Fruit fly (Drosophila melanogaster) whole organism, embryonic: ENCODE measurements around the gene Polr1C.

Source experiments
- Awh ChIP-seq: fragments of 200-800 bp; sonication (Bioruptor generic); IDR thresholded peaks from 2 replicates; pipeline ENCODE4, ENCODE4 v1.3.6; 2022; ENCODE audit warnings: missing biosample characterization, missing genetic modification characterization
- BtbVII ChIP-seq: fragments of 200-800 bp; sonication (Bioruptor generic); optimal IDR thresholded peaks from 3 replicates; lab custom pipeline; 2017; ENCODE audit warnings: missing biosample characterization, mild to moderate bottlenecking, missing genetic modification characterization
- CG10543 ChIP-seq: fragments of 200-800 bp; sonication (Bioruptor generic); optimal IDR thresholded peaks from 3 replicates; lab custom pipeline; 2017; ENCODE audit warnings: missing biosample characterization, mild to moderate bottlenecking, missing genetic modification characterization, moderate library complexity
- CG10565 ChIP-seq: fragments of 200-800 bp; sonication (Bioruptor generic); optimal IDR thresholded peaks from 3 replicates; lab custom pipeline; 2016; ENCODE audit warnings: missing biosample characterization, mild to moderate bottlenecking, missing genetic modification characterization
- CG12744 ChIP-seq: fragments of 200-800 bp; sonication (Bioruptor generic); optimal IDR thresholded peaks from 2 replicates; lab custom pipeline; 2016; ENCODE audit warnings: missing biosample characterization, missing genetic modification characterization
- CG13424 ChIP-seq: fragments of 200-800 bp; sonication (Bioruptor generic); optimal IDR thresholded peaks from 2 replicates; lab custom pipeline; 2019; ENCODE audit warnings: missing biosample characterization, mild to moderate bottlenecking, missing genetic modification characterization, moderate library complexity
- CG14441 ChIP-seq: fragments of 200-800 bp; sonication (Bioruptor generic); IDR thresholded peaks from 2 replicates; pipeline ENCODE4 v1.3.6; 2022; ENCODE audit warnings: missing biosample characterization, missing genetic modification characterization
- CG15073 ChIP-seq: fragments of 200-800 bp; sonication (Bioruptor generic); optimal IDR thresholded peaks from 2 replicates; lab custom pipeline; 2016; ENCODE audit warnings: missing biosample characterization, missing genetic modification characterization
- CG18764 ChIP-seq: fragments of 200-800 bp; sonication (Bioruptor generic); optimal IDR thresholded peaks from 3 replicates; lab custom pipeline; 2016; ENCODE audit warnings: missing biosample characterization, missing genetic modification characterization
- CG2199 ChIP-seq: fragments of 200-800 bp; sonication (Bioruptor generic); IDR thresholded peaks from 3 replicates; pipeline ENCODE4 v1.3.6; 2022; ENCODE audit warnings: missing biosample characterization, missing genetic modification characterization
- CG32532 ChIP-seq: fragments of 200-800 bp; sonication (Bioruptor generic); IDR thresholded peaks from 2 replicates; pipeline ENCODE4 v1.3.6; 2022; ENCODE audit warnings: missing biosample characterization, missing genetic modification characterization
- CG3407 ChIP-seq: fragments of 200-800 bp; sonication (Bioruptor generic); optimal IDR thresholded peaks from 2 replicates; lab custom pipeline; 2018; ENCODE audit warnings: missing biosample characterization, mild to moderate bottlenecking, missing genetic modification characterization
- CG4404 ChIP-seq: fragments of 200-800 bp; sonication (Bioruptor generic); IDR thresholded peaks from 2 replicates; pipeline ENCODE4 v1.3.6; 2022; ENCODE audit warnings: missing biosample characterization, missing genetic modification characterization
- CG4730 ChIP-seq: fragments of 200-800 bp; sonication (Bioruptor generic); IDR thresholded peaks from 2 replicates; pipeline ENCODE4 v1.3.6; 2022; ENCODE audit warnings: missing biosample characterization, missing genetic modification characterization
- CG6175 ChIP-seq: fragments of 200-800 bp; sonication (Bioruptor generic); IDR thresholded peaks from 3 replicates; pipeline ENCODE4 v1.3.6; 2022; ENCODE audit warnings: missing biosample characterization, missing genetic modification characterization
- CG6813 ChIP-seq: fragments of 200-800 bp; sonication (Bioruptor generic); optimal IDR thresholded peaks from 2 replicates; lab custom pipeline; 2017; ENCODE audit warnings: missing biosample characterization, missing genetic modification characterization, mild to moderate bottlenecking, moderate library complexity, missing genetic modification reagents
- CG7963 ChIP-seq: fragments of 200-800 bp; sonication (Bioruptor generic); IDR thresholded peaks from 3 replicates; pipeline ENCODE4 v1.3.6; 2022; ENCODE audit warnings: missing biosample characterization, missing genetic modification characterization; ENCODE audit not compliant: partially characterized antibody
- CG8089 ChIP-seq: fragments of 200-800 bp; sonication (Bioruptor generic); optimal IDR thresholded peaks from 3 replicates; lab custom pipeline; 2016; ENCODE audit warnings: missing biosample characterization, missing genetic modification characterization
- CG8359 ChIP-seq: fragments of 200-800 bp; sonication (Bioruptor generic); optimal IDR thresholded peaks from 2 replicates; lab custom pipeline; 2017; ENCODE audit warnings: missing biosample characterization, mild to moderate bottlenecking, missing genetic modification characterization, borderline replicate concordance
- CG8924 ChIP-seq: fragments of 200-800 bp; optimal IDR thresholded peaks from 3 replicates; lab custom pipeline; 2019; ENCODE audit warnings: missing biosample characterization, mild to moderate bottlenecking, missing genetic modification characterization, moderate library complexity
- CkIIα-i1 ChIP-seq: fragments of 200-800 bp; sonication (Bioruptor generic); IDR thresholded peaks from 2 replicates; pipeline ENCODE4 v1.3.6; 2022; ENCODE audit warnings: missing biosample characterization, missing genetic modification characterization
- Dip2 ChIP-seq: fragments of 200-800 bp; sonication (Bioruptor generic); IDR thresholded peaks from 2 replicates; pipeline ENCODE4 v1.3.6; 2022; ENCODE audit warnings: missing biosample characterization, missing genetic modification characterization
- Doc2 ChIP-seq: fragments of 200-800 bp; sonication (Bioruptor generic); IDR thresholded peaks from 2 replicates; pipeline ENCODE4 v1.3.6; 2022; ENCODE audit warnings: missing biosample characterization, missing genetic modification characterization
- Drgx ChIP-seq: fragments of 200-800 bp; sonication (Bioruptor generic); IDR thresholded peaks from 2 replicates; pipeline ENCODE4 v1.3.6; 2022; ENCODE audit warnings: missing biosample characterization, missing genetic modification characterization
- GATAe ChIP-seq: fragments of 200-800 bp; sonication (Bioruptor generic); conservative IDR thresholded peaks from 2 replicates; pipeline ENCODE4 v1.3.6; 2022; ENCODE audit warnings: missing biosample characterization, missing genetic modification characterization
- H15 ChIP-seq: fragments of 200-800 bp; sonication (Bioruptor generic); IDR thresholded peaks from 3 replicates; pipeline ENCODE4 v1.3.6; 2022; ENCODE audit warnings: missing biosample characterization, missing genetic modification characterization
- H2.0 ChIP-seq: fragments of 200-800 bp; sonication (Bioruptor generic); IDR thresholded peaks from 2 replicates; pipeline ENCODE4 v1.3.6; 2022; ENCODE audit warnings: missing biosample characterization, missing genetic modification characterization
- HmgZ ChIP-seq: fragments of 200-800 bp; sonication (Bioruptor generic); optimal IDR thresholded peaks from 2 replicates; lab custom pipeline; 2018; ENCODE audit warnings: missing biosample characterization, mild to moderate bottlenecking, missing genetic modification characterization
- Lhr ChIP-seq: fragments of 200-800 bp; sonication (Bioruptor generic); optimal IDR thresholded peaks from 3 replicates; lab custom pipeline; 2017; ENCODE audit warnings: mild to moderate bottlenecking, missing biosample characterization, missing genetic modification reagents, missing genetic modification characterization
- Lpt ChIP-seq: fragments of >200 bp; optimal IDR thresholded peaks from 2 replicates; lab custom pipeline; 2018; ENCODE audit warnings: missing biosample characterization, missing genetic modification characterization
- MBD-R2 ChIP-seq: fragments of 200-800 bp; sonication (Bioruptor generic); IDR thresholded peaks from 2 replicates; pipeline ENCODE4 v1.3.6; 2022; ENCODE audit warnings: missing biosample characterization, missing genetic modification characterization
- Ptx1 ChIP-seq: fragments of 200-800 bp; sonication (Bioruptor generic); IDR thresholded peaks from 2 replicates; pipeline ENCODE4 v1.3.6; 2022; ENCODE audit warnings: missing biosample characterization, missing genetic modification characterization
- Scr ChIP-seq: fragments of 200-800 bp; sonication (Bioruptor generic); IDR thresholded peaks from 2 replicates; pipeline ENCODE4 v1.3.6; 2022; ENCODE audit warnings: missing biosample characterization, missing genetic modification characterization; ENCODE audit not compliant: partially characterized antibody
- Sry-β ChIP-seq: fragments of 200-800 bp; sonication (Bioruptor generic); optimal IDR thresholded peaks from 2 replicates; lab custom pipeline; 2018; ENCODE audit warnings: missing biosample characterization, mild to moderate bottlenecking, missing genetic modification characterization, moderate library complexity
- Ssrp ChIP-seq: fragments of 200-800 bp; sonication (Bioruptor generic); optimal IDR thresholded peaks from 2 replicates; lab custom pipeline; 2018; ENCODE audit warnings: missing biosample characterization, mild to moderate bottlenecking, missing genetic modification characterization, moderate library complexity
- ab ChIP-seq: fragments of 200-800 bp; sonication (Bioruptor generic); optimal IDR thresholded peaks from 2 replicates; lab custom pipeline; 2016; ENCODE audit warnings: missing biosample characterization, missing genetic modification characterization
- bab2 ChIP-seq: fragments of 200-800 bp; sonication (Bioruptor generic); optimal IDR thresholded peaks from 2 replicates; lab custom pipeline; 2016; ENCODE audit warnings: missing biosample characterization, missing genetic modification characterization
- chinmo ChIP-seq: fragments of 200-800 bp; sonication (Bioruptor generic); IDR thresholded peaks from 4 replicates; pipeline ENCODE4 v1.3.6; 2022; ENCODE audit warnings: missing biosample characterization, missing genetic modification characterization; ENCODE audit not compliant: partially characterized antibody
- croc ChIP-seq: fragments of 200-800 bp; sonication (Bioruptor generic); conservative IDR thresholded peaks from 3 replicates; pipeline ENCODE4 v1.3.6; 2022; ENCODE audit warnings: missing biosample characterization, missing genetic modification characterization
- danr ChIP-seq: fragments of 200-800 bp; sonication (Bioruptor generic); IDR thresholded peaks from 2 replicates; pipeline ENCODE4 v1.3.6; 2022; ENCODE audit warnings: missing biosample characterization, missing genetic modification characterization
- fd102C ChIP-seq: fragments of 200-800 bp; sonication (Bioruptor generic); optimal IDR thresholded peaks from 2 replicates; lab custom pipeline; 2018; ENCODE audit warnings: missing biosample characterization, mild to moderate bottlenecking, missing genetic modification characterization, moderate library complexity
- fd3F ChIP-seq: fragments of 200-800 bp; sonication (Bioruptor generic); optimal IDR thresholded peaks from 2 replicates; lab custom pipeline; 2018; ENCODE audit warnings: missing biosample characterization, mild to moderate bottlenecking, missing genetic modification characterization, moderate library complexity
- gsb-n ChIP-seq: fragments of 200-800 bp; sonication (Bioruptor generic); optimal IDR thresholded peaks from 3 replicates; lab custom pipeline; 2018; ENCODE audit warnings: missing biosample characterization, mild to moderate bottlenecking, missing genetic modification characterization
- knrl ChIP-seq: fragments of 200-800 bp; sonication (Bioruptor generic); IDR thresholded peaks from 3 replicates; pipeline ENCODE4 v1.3.6; 2022; ENCODE audit warnings: missing biosample characterization, missing genetic modification characterization; ENCODE audit not compliant: partially characterized antibody
- ranshi ChIP-seq: fragments of 200-800 bp; sonication (Bioruptor generic); IDR thresholded peaks from 2 replicates; pipeline ENCODE4 v1.3.6; 2022; ENCODE audit warnings: missing biosample characterization, missing genetic modification characterization
- sc ChIP-seq, 3 experiments: fragments of >200 bp in 2 of 3; fragments of 200-800 bp in 1 of 3; sonication (Bioruptor generic) in 1 of 3; optimal IDR thresholded peaks; 2 replicates in 2 of 3; 3 replicates in 1 of 3; lab custom pipeline; 2017; ENCODE audit warnings: mild to moderate bottlenecking in 1 of 3, missing biosample characterization in 1 of 3, missing genetic modification characterization in 1 of 3, missing genetic modification reagents in 1 of 3
- seq ChIP-seq: fragments of 200-800 bp; sonication (Bioruptor generic); IDR thresholded peaks from 2 replicates; pipeline ENCODE4 v1.3.6; 2022; ENCODE audit warnings: missing biosample characterization, missing genetic modification characterization
- ssp ChIP-seq: fragments of 200-800 bp; sonication (Bioruptor generic); IDR thresholded peaks from 2 replicates; pipeline ENCODE4 v1.3.6; 2022; ENCODE audit warnings: missing biosample characterization, missing genetic modification characterization
- vnd ChIP-seq: fragments of 200-800 bp; sonication (Bioruptor generic); IDR thresholded peaks from 3 replicates; pipeline ENCODE4 v1.3.6; 2022; ENCODE audit warnings: missing biosample characterization, missing genetic modification characterization; ENCODE audit not compliant: partially characterized antibody

The Polr1C gene

dm6 chr2L:4981278-4981966 is 12.6 kb downstream of the Polr1C start, which contains the start of the genes CG8892 and CG34126 (continued):
- TF ChIP-seq H15 (GFP tag; lab: Robert Waterston, UW) (peak; percentile 96), GATAe (peak; percentile 89), CG10565 (peak; percentile 92), ssp (peak; percentile 93), CG12744 (peak; percentile 87), knrl (GFP tag; lab: Robert Waterston, UW) (peak; percentile 55), CG10543 (GFP tag; lab: Kevin White, UChicago) (peak; percentile 98), CG4404 (GFP tag; lab: Robert Waterston, UW) (peak; percentile 99), vnd (GFP tag; lab: Robert Waterston, UW) (no peak), bab2 (GFP tag; lab: Kevin White, UChicago) (peak; percentile 97), gsb-n (tag; lab: Kevin White, UChicago) (peak; percentile 93), Ptx1 (GFP tag; lab: Robert Waterston, UW) (peak; percentile 98), CG15073 (peak; percentile 84), CG7963 (GFP tag; lab: Robert Waterston, UW) (no peak), CG3407 (peak; percentile 94), Sry-β (peak; percentile 81), CG8924 (peak; percentile 97), CG13424 (peak; percentile 98), ab (GFP tag; lab: Kevin White, UChicago) (peak; percentile 96), Lhr (GFP tag; lab: Kevin White, UChicago) (peak; percentile 89), croc (GFP tag; lab: Robert Waterston, UW) (peak; percentile 98), CkIIα-i1 (GFP tag; lab: Robert Waterston, UW) (peak; percentile 83; the same call in 1 of the 2 replicates), fd102C (GFP tag; lab: Kevin White, UChicago) (peak; percentile 68), CG18764 (GFP tag; lab: Kevin White, UChicago) (peak; percentile 97), CG8089 (GFP tag; lab: Kevin White, UChicago) (peak; percentile 95), danr (GFP tag; lab: Robert Waterston, UW) (peak; percentile 94), ranshi (GFP tag; lab: Robert Waterston, UW) (peak; percentile 94), Dip2 (GFP tag; lab: Robert Waterston, UW) (peak; percentile 71), CG6175 (GFP tag; lab: Robert Waterston, UW) (peak; percentile 92), Ssrp (peak; percentile 97), Drgx (peak; percentile 91), sc (optimal IDR thresholded peaks at IDR 0.05; lab: Kevin White, UChicago) (no peak), sc (GFP tag; optimal IDR thresholded peaks at IDR 0.05; lab: Kevin White, UChicago) (peak; percentile 96), CG32532 (peak; percentile 96), CG2199 (peak; percentile 74; the same call in 1 of the 3 replicates), HmgZ (tag; lab: Kevin White, UChicago) (peak; percentile 98), Doc2 (peak; percentile 93), CG6813 (GFP tag; lab: Kevin White, UChicago) (peak; percentile 90), CG4730 (GFP tag; lab: Robert Waterston, UW) (peak; percentile 95), seq (GFP tag; lab: Robert Waterston, UW) (peak; percentile 94), Lpt (no peak), CG8359 (peak; percentile 87), CG14441 (GFP tag; lab: Robert Waterston, UW) (peak; percentile 94), MBD-R2 (peak; percentile 97), BtbVII (GFP tag; lab: Kevin White, UChicago) (peak; percentile 97), Awh (GFP tag; lab: Robert Waterston, UW) (peak; percentile 81), chinmo (GFP tag; lab: Robert Waterston, UW) (peak; percentile 87; the same call in 2 of the 4 replicates), Scr (GFP tag; lab: Robert Waterston, UW) (peak; percentile 24; the same call in 1 of the 2 replicates), fd3F (GFP tag; lab: Kevin White, UChicago) (peak; percentile 95), H2.0 (GFP tag; lab: Robert Waterston, UW) (peak; percentile 92)
